Fruit fly (Drosophila melanogaster): ENCODE results near the gene CG15535.

Gene CG15535

dm6 chr3R:30466515-30466914 lies 42.8 kb upstream of the CG15535 start (continued):
- TF ChIP-seq onecut (GFP tag; IDR thresholded peaks at IDR 0.05) (0 out of 2 replicates have a peak, but pooled peaks have one; percentile 7), phol (tag; optimal IDR thresholded peaks at IDR 0.05) (no peak), pita (GFP tag; optimal IDR thresholded peaks at IDR 0.05) (no peak), sd (tag; optimal IDR thresholded peaks at IDR 0.05) (peak; percentile 10), chinmo (GFP tag; IDR thresholded peaks at IDR 0.05; ENCODE audit: partially characterized antibody) (0 out of 4 replicates have a peak, but pooled peaks have one; percentile 28), CG6689 (GFP tag; IDR thresholded peaks at IDR 0.05) (no peak), tll (GFP tag; optimal IDR thresholded peaks at IDR 0.05) (peak in 1 of 2 experiments; percentile 31), CG6254 (GFP tag; optimal IDR thresholded peaks at IDR 0.05) (no peak), CG11560 (tag; IDR thresholded peaks at IDR 0.05) (no peak), croc (GFP tag; conservative IDR thresholded peaks at IDR 0.05) (no peak), HLH54F (GFP tag; optimal IDR thresholded peaks at IDR 0.05) (no peak), CG6654 (GFP tag; optimal IDR thresholded peaks at IDR 0.05) (no peak), cg (GFP tag; optimal IDR thresholded peaks at IDR 0.05) (peak; percentile 46), CG9876 (GFP tag; optimal IDR thresholded peaks at IDR 0.05) (no peak), GATAe (GFP tag; conservative IDR thresholded peaks at IDR 0.05) (no peak), Taf1 (GFP tag; IDR thresholded peaks at IDR 0.05) (no peak), dati (GFP tag; IDR thresholded peaks at IDR 0.05) (no peak), aop (GFP tag; IDR thresholded peaks at IDR 0.05) (no peak), gro (GFP tag; optimal IDR thresholded peaks at IDR 0.05) (no peak), ato (GFP tag; IDR thresholded peaks at IDR 0.05; ENCODE audit: partially characterized antibody) (peak; percentile 33; the same call in 1 of the 2 replicates), run (tag; optimal IDR thresholded peaks at IDR 0.05) (no peak), E2f1 (GFP tag; IDR thresholded peaks at IDR 0.05) (no peak), CG4424 (GFP tag; optimal IDR thresholded peaks at IDR 0.05) (no peak), CG15514 (GFP tag; optimal IDR thresholded peaks at IDR 0.05) (peak; percentile 4), dpn (GFP tag; optimal IDR thresholded peaks at IDR 0.05) (no peak), CG3163 (GFP tag; optimal IDR thresholded peaks at IDR 0.05) (no peak), trem (tag; optimal IDR thresholded peaks at IDR 0.05) (no peak)

DNA sequence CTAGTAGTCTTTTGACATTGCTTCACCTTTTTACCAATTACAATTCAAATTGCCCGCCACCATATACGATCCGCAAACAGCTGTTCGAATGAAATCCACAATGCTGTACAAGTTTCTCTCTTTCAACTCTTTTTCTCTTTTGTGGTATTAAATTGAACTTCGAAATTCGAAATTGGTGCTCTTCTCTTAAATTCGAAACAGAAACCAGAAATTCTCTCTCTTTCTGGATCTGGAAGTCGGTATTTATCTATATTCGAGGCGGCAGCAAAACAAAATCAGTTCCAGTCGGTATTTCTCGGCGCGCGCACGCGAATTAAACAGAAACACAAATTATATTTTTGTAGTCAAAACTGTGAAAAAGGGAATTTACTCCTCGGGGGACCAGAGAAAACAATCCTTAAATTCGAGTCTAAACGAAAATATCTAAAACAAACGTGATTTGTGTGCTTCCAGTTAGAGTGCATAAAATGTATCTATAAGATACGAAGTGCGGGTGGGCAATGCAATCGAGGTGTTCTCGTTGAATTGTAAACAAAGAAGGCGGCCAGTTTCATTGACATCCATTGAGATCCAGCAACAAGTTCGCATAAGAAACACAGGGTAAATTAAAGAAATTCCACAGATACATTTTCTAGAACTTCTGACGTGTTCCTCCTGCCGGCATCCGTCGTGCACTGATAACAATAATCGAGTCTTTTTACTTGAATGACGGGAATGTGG lies 42.2 kb upstream of the CG15535 start, which contains the start of gene PH4alphaEFB:
Gene PH4alphaEFB (plus strand): TSS at position 276 of the 720 bp plus-strand sequence.
- TF ChIP-seq gfzf (GFP tag; optimal IDR thresholded peaks at IDR 0.05) (peak; percentile 33), CG16813 (GFP tag; IDR thresholded peaks at IDR 0.05; ENCODE audit: partially characterized antibody) (no peak), Nf-YB (GFP tag; optimal IDR thresholded peaks at IDR 0.05) (no peak), chinmo (GFP tag; IDR thresholded peaks at IDR 0.05; ENCODE audit: partially characterized antibody) (peak; percentile 56; the same call in 1 of the 4 replicates), Side (GFP tag; optimal IDR thresholded peaks at IDR 0.05) (no peak), Ssrp (tag; optimal IDR thresholded peaks at IDR 0.05) (no peak), luna (GFP tag; optimal IDR thresholded peaks at IDR 0.05) (no peak), CG14050 (GFP tag; IDR thresholded peaks at IDR 0.05) (no peak; the same call in 2 of the 3 replicates), ind (GFP tag; optimal IDR thresholded peaks at IDR 0.05) (no peak), CG42726 (GFP tag; IDR thresholded peaks at IDR 0.05; ENCODE audit: partially characterized antibody) (no peak), CG17802 (tag; optimal IDR thresholded peaks at IDR 0.05) (no peak), CG31224 (GFP tag; IDR thresholded peaks at IDR 0.05) (no peak), MBD-R2 (GFP tag; IDR thresholded peaks at IDR 0.05) (no peak), tin (GFP tag; optimal IDR thresholded peaks at IDR 0.05) (no peak), CG31388 (GFP tag; optimal IDR thresholded peaks at IDR 0.05) (no peak), tx (GFP tag; optimal IDR thresholded peaks at IDR 0.05) (no peak), B-H1 (GFP tag; IDR thresholded peaks at IDR 0.05) (no peak), lola (GFP tag; optimal IDR thresholded peaks at IDR 0.05) (no peak), Hr51 (GFP tag; optimal IDR thresholded peaks at IDR 0.05) (no peak), HLH54F (GFP tag; optimal IDR thresholded peaks at IDR 0.05) (no peak), HLH4C (GFP tag; IDR thresholded peaks at IDR 0.05; ENCODE audit: partially characterized antibody) (0 out of 3 replicates have a peak, but pooled peaks have one; percentile 37), slp2 (GFP tag; optimal IDR thresholded peaks at IDR 0.05) (no peak), CG15601 (tag; optimal IDR thresholded peaks at IDR 0.05) (no peak), sd (tag; optimal IDR thresholded peaks at IDR 0.05) (peak; percentile 57), abd-A (tag; optimal IDR thresholded peaks at IDR 0.05) (no peak)

Data from whole organism, embryonic.